Fruit fly (Drosophila melanogaster) whole organism, wandering third instar larva: ENCODE measurements around the gene Tace.

Source experiments
- Abd-B ChIP-seq: fragments of >200 bp; optimal IDR thresholded peaks from 2 replicates; lab custom pipeline; 2017; ENCODE audit warnings: missing biosample characterization, missing genetic modification characterization
- CG32264 ChIP-seq: fragments of 200-800 bp; sonication (Bioruptor generic); optimal IDR thresholded peaks from 2 replicates; lab custom pipeline; 2016; ENCODE audit warnings: missing biosample characterization, missing genetic modification characterization
- CG9705 ChIP-seq: fragments of 200-800 bp; sonication (Bioruptor generic); optimal IDR thresholded peaks from 2 replicates; lab custom pipeline; 2018; ENCODE audit warnings: missing biosample characterization, mild to moderate bottlenecking, missing genetic modification characterization
- CrebA ChIP-seq: fragments of 200-800 bp; sonication (Bioruptor generic); optimal IDR thresholded peaks from 2 replicates; lab custom pipeline; 2016; ENCODE audit warnings: missing biosample characterization, mild to moderate bottlenecking, missing genetic modification characterization, borderline replicate concordance
- Dfd ChIP-seq: fragments of >200 bp; optimal IDR thresholded peaks from 2 replicates; lab custom pipeline; 2017; ENCODE audit warnings: missing biosample characterization, missing genetic modification characterization
- Dif ChIP-seq: fragments of 200-275, 200-300 bp; sonication (Bioruptor generic); optimal IDR thresholded peaks from 2 replicates; lab custom pipeline; 2018; ENCODE audit warnings: missing biosample characterization, missing genetic modification characterization; ENCODE audit not compliant: partially characterized antibody
- GATAd ChIP-seq: sonication (Bioruptor generic); optimal IDR thresholded peaks from 2 replicates; lab custom pipeline; 2016; ENCODE audit warnings: missing biosample characterization, missing genetic modification characterization
- HLH106 ChIP-seq: fragments of 200-800 bp; optimal IDR thresholded peaks from 3 replicates; lab custom pipeline; 2019; ENCODE audit warnings: missing biosample characterization, mild to moderate bottlenecking, missing genetic modification characterization, moderate library complexity
- Hnf4 ChIP-seq: fragments of 200-800 bp; sonication (Bioruptor generic); optimal IDR thresholded peaks from 2 replicates; lab custom pipeline; 2016; ENCODE audit warnings: missing biosample characterization, mild to moderate bottlenecking, missing genetic modification characterization
- Hr78 ChIP-seq: fragments of >200 bp; optimal IDR thresholded peaks from 2 replicates; lab custom pipeline; 2017; ENCODE audit warnings: missing biosample characterization, missing genetic modification characterization
- Hr83 ChIP-seq: fragments of 200-300 bp; sonication (Bioruptor generic); optimal IDR thresholded peaks from 2 replicates; lab custom pipeline; 2016; ENCODE audit warnings: missing biosample characterization, mild to moderate bottlenecking, missing genetic modification characterization, moderate library complexity; ENCODE audit not compliant: poor library complexity, severe bottlenecking
- Jra ChIP-seq: sonication (Bioruptor generic); optimal IDR thresholded peaks from 2 replicates; lab custom pipeline; 2016; ENCODE audit warnings: missing biosample characterization, missing genetic modification characterization
- Mio ChIP-seq: sonication (Bioruptor generic); optimal IDR thresholded peaks from 2 replicates; lab custom pipeline; 2016; ENCODE audit warnings: missing biosample characterization, missing genetic modification characterization
- Myc ChIP-seq: fragments of >200 bp; optimal IDR thresholded peaks from 2 replicates; lab custom pipeline; 2017
- N ChIP-seq: fragments of >200 bp; optimal IDR thresholded peaks from 2 replicates; lab custom pipeline; 2018; ENCODE audit warnings: missing biosample characterization, missing external identifiers, missing genetic modification characterization
- OdsH ChIP-seq: fragments of 200-800 bp; sonication (Bioruptor generic); optimal IDR thresholded peaks from 2 replicates; lab custom pipeline; 2016; ENCODE audit warnings: missing biosample characterization, mild to moderate bottlenecking, missing genetic modification characterization
- Rel ChIP-seq, 2 experiments: fragments of 200-800 bp; sonication (Bioruptor generic) in 1 of 2; optimal IDR thresholded peaks; 2 replicates in 1 of 2; 3 replicates in 1 of 2; lab custom pipeline; 2016 to 2019; ENCODE audit warnings: mild to moderate bottlenecking in 2 of 2, missing biosample characterization in 2 of 2, missing genetic modification characterization in 2 of 2, moderate library complexity in 1 of 2
- Sp1 ChIP-seq: fragments of 200-800 bp; sonication (Bioruptor generic); optimal IDR thresholded peaks from 3 replicates; lab custom pipeline; 2019; ENCODE audit warnings: missing biosample characterization, mild to moderate bottlenecking, missing genetic modification characterization, moderate library complexity
- Vsx2 ChIP-seq: fragments of 200-300, 225-300 bp; sonication (Bioruptor generic); optimal IDR thresholded peaks from 2 replicates; lab custom pipeline; 2018; ENCODE audit warnings: missing biosample characterization, missing genetic modification characterization; ENCODE audit not compliant: partially characterized antibody
- br ChIP-seq: fragments of 200-800 bp; sonication (Bioruptor generic); optimal IDR thresholded peaks from 2 replicates; lab custom pipeline; 2016; ENCODE audit warnings: missing biosample characterization, missing genetic modification characterization
- brk ChIP-seq: fragments of 200-800 bp; sonication (Bioruptor generic); optimal IDR thresholded peaks from 2 replicates; lab custom pipeline; 2016; ENCODE audit warnings: missing biosample characterization, mild to moderate bottlenecking, missing genetic modification characterization
- dl ChIP-seq, 2 experiments: fragments of 175-275, 200-275 bp in 1 of 2; fragments of 200-275 bp in 1 of 2; sonication (Bioruptor generic); optimal IDR thresholded peaks; lab custom pipeline; 2018; ENCODE audit warnings: mild to moderate bottlenecking in 2 of 2, missing biosample characterization in 2 of 2, missing genetic modification characterization in 2 of 2, moderate library complexity in 2 of 2; ENCODE audit not compliant: partially characterized antibody in 2 of 2, insufficient read depth in 1 of 2
- dmrt93B ChIP-seq: fragments of 200-800 bp; sonication (Bioruptor generic); optimal IDR thresholded peaks from 2 replicates; lab custom pipeline; 2018; ENCODE audit warnings: missing biosample characterization, mild to moderate bottlenecking, missing genetic modification characterization
- dsf ChIP-seq: sonication (Bioruptor generic); optimal IDR thresholded peaks from 2 replicates; lab custom pipeline; 2016; ENCODE audit warnings: missing biosample characterization, missing genetic modification characterization, borderline replicate concordance
- ey ChIP-seq: fragments of 200-800 bp; sonication (Bioruptor generic); optimal IDR thresholded peaks from 2 replicates; lab custom pipeline; 2016; ENCODE audit warnings: missing biosample characterization, missing genetic modification characterization
- foxo ChIP-seq, 2 experiments: fragments of 200-800 bp; sonication (Bioruptor generic); optimal IDR thresholded peaks; 2 replicates in 1 of 2; 3 replicates in 1 of 2; lab custom pipeline; 2016 to 2017; ENCODE audit warnings: missing biosample characterization in 2 of 2, missing genetic modification characterization in 2 of 2
- fru ChIP-seq: fragments of 200-800 bp; sonication (Bioruptor generic); optimal IDR thresholded peaks from 3 replicates; lab custom pipeline; 2016; ENCODE audit warnings: missing biosample characterization, mild to moderate bottlenecking, missing genetic modification characterization
- h ChIP-seq: fragments of 200-800 bp; sonication (Bioruptor generic); optimal IDR thresholded peaks from 3 replicates; lab custom pipeline; 2016; ENCODE audit warnings: missing biosample characterization, mild to moderate bottlenecking, missing genetic modification characterization
- jim ChIP-seq: fragments of 175-275, 200-325 bp; sonication (Bioruptor generic); optimal IDR thresholded peaks from 2 replicates; lab custom pipeline; 2016; ENCODE audit warnings: missing biosample characterization, mild to moderate bottlenecking, missing genetic modification characterization
- lola ChIP-seq: fragments of >200 bp; optimal IDR thresholded peaks from 2 replicates; lab custom pipeline; 2017; ENCODE audit warnings: missing biosample characterization, missing genetic modification characterization
- pan ChIP-seq: fragments of >200 bp; optimal IDR thresholded peaks from 2 replicates; lab custom pipeline; 2017
- psq ChIP-seq: fragments of 200-800 bp; sonication (Bioruptor generic); optimal IDR thresholded peaks from 3 replicates; lab custom pipeline; 2017; ENCODE audit warnings: missing biosample characterization, mild to moderate bottlenecking, missing genetic modification characterization, moderate library complexity
- rgr ChIP-seq: fragments of 200-800 bp; sonication (Bioruptor generic); optimal IDR thresholded peaks from 3 replicates; lab custom pipeline; 2016; ENCODE audit warnings: missing biosample characterization, mild to moderate bottlenecking, missing genetic modification characterization
- sage ChIP-seq: fragments of 200-800 bp; sonication (Bioruptor generic); optimal IDR thresholded peaks from 2 replicates; lab custom pipeline; 2016; ENCODE audit warnings: missing biosample characterization, mild to moderate bottlenecking, missing genetic modification characterization
- sv ChIP-seq: fragments of 200-800 bp; sonication (Bioruptor generic); optimal IDR thresholded peaks from 3 replicates; lab custom pipeline; 2016; ENCODE audit warnings: missing biosample characterization, missing genetic modification characterization
- tai ChIP-seq: sonication (Bioruptor generic); optimal IDR thresholded peaks from 2 replicates; lab custom pipeline; 2016; ENCODE audit warnings: missing biosample characterization, missing genetic modification characterization
- usp ChIP-seq: fragments of >200 bp; optimal IDR thresholded peaks from 2 replicates; lab custom pipeline; 2017; ENCODE audit warnings: missing biosample characterization, missing genetic modification characterization
- woc ChIP-seq: sonication (Bioruptor generic); optimal IDR thresholded peaks from 2 replicates; lab custom pipeline; 2016; ENCODE audit warnings: missing biosample characterization, mild to moderate bottlenecking, missing genetic modification characterization

Tace gene

dm6 chr3R:30039494-30039893 is 39.2 kb downstream of the Tace start, which contains the start of the genes janA, Sry-alpha and Sry-beta:
Gene janA (minus strand): TSS chr3R:30039533.
Gene Sry-alpha (plus strand): TSS chr3R:30039719.
Gene Sry-beta (plus strand): TSS chr3R:30039719.
- TF ChIP-seq sv (peak; percentile 5), Hr83 (GFP tag; lab: Kevin White, UChicago) (peak; percentile 67), GATAd (no peak), Sp1 (GFP tag; lab: Kevin White, UChicago) (no peak)
- TF ChIP-seq, all 38 proteins: peak for 2

dm6 chr3R:30040879-30041278 is 40.5 kb downstream of the Tace start:
- no peak for TF ChIP-seq Myc (lab: Kevin White, UChicago)
- TF ChIP-seq CG9705 (GFP tag; lab: Kevin White, UChicago), result no peak
- no peak for TF ChIP-seq jim

- TF ChIP-seq CG32264 (GFP tag; lab: Kevin White, UChicago) (peak; percentile 5), Jra (GFP tag; lab: Kevin White, UChicago) (no peak), foxo (GFP tag; optimal IDR thresholded peaks at IDR 0.05; lab: Kevin White, UChicago) (peak in 1 of 2 experiments; percentile 87), psq (GFP tag; lab: Kevin White, UChicago) (peak; percentile 35), dl (GFP tag; optimal IDR thresholded peaks at IDR 0.05; lab: Kevin White, UChicago; ENCODE audit: insufficient read depth in 1 of 2, partially characterized antibody in 2 of 2) (no peak), N (GFP tag; lab: Kevin White, UChicago) (no peak), Myc (lab: Kevin White, UChicago) (no peak), dmrt93B (GFP tag; lab: Kevin White, UChicago) (no peak), Dfd (no peak), Sp1 (GFP tag; lab: Kevin White, UChicago) (peak; percentile 71), Mio (no peak), h (no peak), pan (lab: Kevin White, UChicago) (no peak), ey (peak; percentile 73), brk (no peak), OdsH (GFP tag; lab: Kevin White, UChicago) (peak; percentile 61), GATAd (no peak), woc (no peak), Abd-B (GFP tag; lab: Kevin White, UChicago) (no peak), tai (no peak), Dif (GFP tag; lab: Kevin White, UChicago) (peak; percentile 18), CrebA (no peak), Rel (GFP tag; optimal IDR thresholded peaks at IDR 0.05; lab: Kevin White, UChicago) (no peak), Rel (tag; optimal IDR thresholded peaks at IDR 0.05; lab: Kevin White, UChicago) (no peak), Hr78 (no peak), Hr83 (GFP tag; lab: Kevin White, UChicago) (peak; percentile 97), usp (GFP tag; lab: Kevin White, UChicago) (no peak), jim (no peak), HLH106 (tag; lab: Kevin White, UChicago) (peak; percentile 75), rgr (peak; percentile 80), br (no peak), sage (GFP tag; lab: Kevin White, UChicago) (no peak), CG9705 (GFP tag; lab: Kevin White, UChicago) (peak; percentile 70), dsf (peak; percentile 43), Hnf4 (no peak), fru (GFP tag; lab: Kevin White, UChicago) (no peak), lola (GFP tag; lab: Kevin White, UChicago) (no peak), sv (peak; percentile 81), Vsx2 (GFP tag; lab: Kevin White, UChicago) (no peak)
Observed at dm6 chr3R:30043139-30043744, 42.9 kb downstream of the Tace start, which contains the start of gene Sry-delta. Gene Sry-delta (plus strand): TSS chr3R:30043341.
